Worm (Caenorhabditis elegans) whole organism, L2 larva: ENCODE results near the gene F12F6.1.

ENCODE experiments used
- ceh-16 ChIP-seq: fragments of 150-350 bp; optimal IDR thresholded peaks from 2 replicates; lab custom pipeline; 2014; ENCODE audit warnings: missing biosample characterization, missing genetic modification characterization
- fos-1 ChIP-seq: fragments of 150-350 bp; optimal IDR thresholded peaks from 2 replicates; lab custom pipeline; 2014; ENCODE audit warnings: missing biosample characterization, missing genetic modification characterization
- lsy-2 ChIP-seq, 2 experiments: fragments of 150-350 bp in 1 of 2; sonication (generic microtip) in 1 of 2; optimal IDR thresholded peaks; 2 replicates each; lab custom pipeline; 2014 to 2017; ENCODE audit warnings: missing biosample characterization in 2 of 2, missing genetic modification characterization in 2 of 2
- nhr-21 ChIP-seq: fragments of 150-350 bp; optimal IDR thresholded peaks from 2 replicates; lab custom pipeline; 2014; ENCODE audit warnings: missing biosample characterization, missing genetic modification characterization
- nhr-237 ChIP-seq: fragments of 150-350 bp; optimal IDR thresholded peaks from 2 replicates; lab custom pipeline; 2014; ENCODE audit warnings: missing biosample characterization, missing genetic modification characterization
- nhr-25 ChIP-seq: fragments of 150-350 bp; sonication (generic microtip); optimal IDR thresholded peaks from 3 replicates; lab custom pipeline; 2014; ENCODE audit warnings: missing biosample characterization, missing genetic modification characterization

ce11 chrIV:11592820-11593219, 9.1 kb downstream of the F12F6.1 start:
- peak in 1 of 2 experiments; percentile 65 for TF ChIP-seq lsy-2 (tag; optimal IDR thresholded peaks at IDR 0.05; lab: Kevin White, UChicago)
- TF ChIP-seq nhr-237 (tag; lab: Kevin White, UChicago): no peak
- peak; percentile 53 for TF ChIP-seq fos-1 (tag; lab: Kevin White, UChicago)
- TF ChIP-seq nhr-25 (tag; lab: Kevin White, UChicago): no peak
- no peak for TF ChIP-seq ceh-16 (tag; lab: Kevin White, UChicago)
- TF ChIP-seq nhr-21 (tag; lab: Kevin White, UChicago): no peak
